Fruit fly (Drosophila melanogaster) Kc167 (cell line): Measurements from ENCODE around the gene DENR.

ENCODE experiments used
- Myc ChIP-seq: fragments of >200 bp; optimal IDR thresholded peaks from 2 replicates; lab custom pipeline; 2017; ENCODE audit warnings: missing external identifiers
- Sin3A ChIP-seq: fragments of >200 bp; optimal IDR thresholded peaks from 2 replicates; lab custom pipeline; 2018; ENCODE audit warnings: missing external identifiers
- h ChIP-seq: fragments of >200 bp; optimal IDR thresholded peaks from 3 replicates; lab custom pipeline; 2018; ENCODE audit warnings: missing external identifiers
- psq ChIP-seq: fragments of >200 bp; optimal IDR thresholded peaks from 2 replicates; lab custom pipeline; 2017; ENCODE audit warnings: missing external identifiers

DNA sequence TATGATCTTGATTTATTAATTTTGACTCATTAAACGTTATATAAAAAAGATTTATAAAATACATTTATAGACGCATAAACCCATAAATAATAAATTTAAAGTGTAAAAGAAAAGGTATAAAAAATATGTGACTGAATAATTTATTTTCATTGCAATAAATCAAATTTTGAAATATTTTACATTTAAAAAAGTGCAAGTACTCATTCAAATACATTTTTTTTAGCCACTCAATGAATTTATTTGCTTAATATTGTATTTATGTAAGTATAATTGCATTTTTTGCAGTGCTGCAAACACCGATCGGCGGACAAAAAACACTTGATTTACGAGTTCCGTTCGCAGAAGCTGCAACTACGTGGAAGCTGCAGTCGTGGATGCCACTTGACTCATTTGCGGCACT lies 26.6 kb downstream of the DENR start:
- TF ChIP-seq psq (lab: Kevin White, UChicago), result no peak
- TF ChIP-seq Sin3A (lab: Kevin White, UChicago), result no peak
- no peak for TF ChIP-seq h (lab: Kevin White, UChicago)
- TF ChIP-seq Myc, result no peak
